Worm (Caenorhabditis elegans) whole organism, mixed stage, embryonic: Measurements from ENCODE around the gene F14H3.14.

Experiments
- M03D4.4 ChIP-seq: sonication (generic microtip); optimal IDR thresholded peaks from 2 replicates; lab custom pipeline; 2017; ENCODE audit warnings: mild to moderate bottlenecking, missing genetic modification characterization, missing compliant biosample characterization
- bed-3 ChIP-seq: fragments of 200-800 bp; sonication (Bioruptor generic); optimal IDR thresholded peaks from 3 replicates; lab custom pipeline; 2018; ENCODE audit warnings: mild to moderate bottlenecking, missing genetic modification characterization, moderate library complexity, missing compliant biosample characterization
- blmp-1 ChIP-seq: fragments of 150-350 bp; optimal IDR thresholded peaks from 2 replicates; lab custom pipeline; 2014; ENCODE audit warnings: missing biosample characterization, missing genetic modification characterization
- ceh-39 ChIP-seq: fragments of 150-350 bp; optimal IDR thresholded peaks from 2 replicates; lab custom pipeline; 2014; ENCODE audit warnings: missing biosample characterization, missing genetic modification characterization
- ceh-43 ChIP-seq: fragments of 200-800 bp; sonication (Bioruptor generic); optimal IDR thresholded peaks from 2 replicates; lab custom pipeline; 2018; ENCODE audit warnings: mild to moderate bottlenecking, missing genetic modification characterization, moderate library complexity, missing compliant biosample characterization
- ceh-83 ChIP-seq: fragments of 200-800 bp; sonication (Bioruptor generic); optimal IDR thresholded peaks from 2 replicates; lab custom pipeline; 2018; ENCODE audit warnings: mild to moderate bottlenecking, missing genetic modification characterization, missing compliant biosample characterization
- ces-1 ChIP-seq: fragments of 150-350 bp; optimal IDR thresholded peaks from 2 replicates; lab custom pipeline; 2014; ENCODE audit warnings: missing biosample characterization, missing genetic modification reagents, missing genetic modification characterization
- cnd-1 ChIP-seq: fragments of 200-800 bp; sonication (Bioruptor generic); optimal IDR thresholded peaks from 2 replicates; lab custom pipeline; 2018; ENCODE audit warnings: mild to moderate bottlenecking, missing genetic modification characterization, missing compliant biosample characterization
- drap-1 ChIP-seq: fragments of 200-800 bp; sonication (Bioruptor generic); optimal IDR thresholded peaks from 3 replicates; lab custom pipeline; 2018; ENCODE audit warnings: mild to moderate bottlenecking, missing genetic modification characterization, missing compliant biosample characterization
- elt-1 ChIP-seq: sonication (generic microtip); optimal IDR thresholded peaks from 2 replicates; lab custom pipeline; 2017; ENCODE audit warnings: missing genetic modification characterization, mild to moderate bottlenecking, missing compliant biosample characterization, antibody characterized with exemption, moderate library complexity, borderline replicate concordance; ENCODE audit not compliant: insufficient read depth
- elt-3 ChIP-seq: fragments of 150-350 bp; optimal IDR thresholded peaks from 2 replicates; lab custom pipeline; 2014; ENCODE audit warnings: missing biosample characterization, missing genetic modification characterization
- flh-1 ChIP-seq: fragments of 200-800 bp; sonication (Bioruptor generic); optimal IDR thresholded peaks from 2 replicates; lab custom pipeline; 2018; ENCODE audit warnings: mild to moderate bottlenecking, missing genetic modification characterization, moderate library complexity, missing compliant biosample characterization
- ham-2 ChIP-seq: fragments of 200-800 bp; sonication (Bioruptor generic); optimal IDR thresholded peaks from 2 replicates; lab custom pipeline; 2018; ENCODE audit warnings: mild to moderate bottlenecking, missing genetic modification characterization, missing compliant biosample characterization
- hlh-1 ChIP-seq: fragments of 150-350 bp; optimal IDR thresholded peaks from 2 replicates; lab custom pipeline; 2014; ENCODE audit warnings: missing biosample characterization, missing genetic modification reagents, missing genetic modification characterization
- lin-13 ChIP-seq: fragments of 150-350 bp; optimal IDR thresholded peaks from 2 replicates; lab custom pipeline; 2014; ENCODE audit warnings: missing biosample characterization, missing genetic modification characterization
- lin-32 ChIP-seq: fragments of 200-800 bp; sonication (Bioruptor generic); optimal IDR thresholded peaks from 2 replicates; lab custom pipeline; 2018; ENCODE audit warnings: mild to moderate bottlenecking, missing genetic modification characterization, missing compliant biosample characterization
- lsy-2 ChIP-seq: fragments of 150-350 bp; optimal IDR thresholded peaks from 2 replicates; lab custom pipeline; 2014; ENCODE audit warnings: missing biosample characterization, missing genetic modification characterization
- mab-5 ChIP-seq: fragments of 150-350 bp; optimal IDR thresholded peaks from 2 replicates; lab custom pipeline; 2014; ENCODE audit warnings: missing biosample characterization, missing genetic modification characterization
- mep-1 ChIP-seq: fragments of 150-350 bp; optimal IDR thresholded peaks from 2 replicates; lab custom pipeline; 2017; ENCODE audit warnings: missing biosample characterization, missing genetic modification reagents, missing genetic modification characterization, inconsistent platforms
- nhr-12 ChIP-seq: fragments of 150-350 bp; optimal IDR thresholded peaks from 2 replicates; lab custom pipeline; 2014; ENCODE audit warnings: missing biosample characterization, missing genetic modification characterization
- nhr-2 ChIP-seq: fragments of 150-350 bp; optimal IDR thresholded peaks from 2 replicates; lab custom pipeline; 2014; ENCODE audit warnings: missing biosample characterization, missing genetic modification characterization
- nhr-237 ChIP-seq: fragments of 150-350 bp; optimal IDR thresholded peaks from 2 replicates; lab custom pipeline; 2014; ENCODE audit warnings: missing biosample characterization, missing genetic modification characterization
- nhr-28 ChIP-seq: fragments of 150-350 bp; optimal IDR thresholded peaks from 2 replicates; lab custom pipeline; 2014; ENCODE audit warnings: missing biosample characterization, missing genetic modification characterization
- nhr-76 ChIP-seq: sonication (generic microtip); optimal IDR thresholded peaks from 2 replicates; lab custom pipeline; 2017; ENCODE audit warnings: missing biosample characterization, missing genetic modification characterization
- pha-4 ChIP-seq: fragments of 150-350 bp; optimal IDR thresholded peaks from 2 replicates; lab custom pipeline; 2018; ENCODE audit warnings: missing biosample characterization, missing genetic modification reagents, missing genetic modification characterization
- sem-2 ChIP-seq: fragments of 200-800 bp; sonication (Bioruptor generic); optimal IDR thresholded peaks from 2 replicates; lab custom pipeline; 2018; ENCODE audit warnings: mild to moderate bottlenecking, missing genetic modification characterization, missing compliant biosample characterization
- snpc-4 ChIP-seq: fragments of 150-350 bp; optimal IDR thresholded peaks from 2 replicates; lab custom pipeline; 2014; ENCODE audit warnings: missing biosample characterization, missing genetic modification characterization
- sptf-1 ChIP-seq: sonication (generic microtip); optimal IDR thresholded peaks from 2 replicates; lab custom pipeline; 2017; ENCODE audit warnings: mild to moderate bottlenecking, missing genetic modification characterization, moderate library complexity, missing compliant biosample characterization
- tbx-8 ChIP-seq: fragments of 200-800 bp; sonication (Bioruptor generic); optimal IDR thresholded peaks from 2 replicates; lab custom pipeline; 2018; ENCODE audit warnings: mild to moderate bottlenecking, missing genetic modification characterization, moderate library complexity, missing compliant biosample characterization
- unc-120 ChIP-seq: sonication (generic microtip); optimal IDR thresholded peaks from 2 replicates; lab custom pipeline; 2017; ENCODE audit warnings: missing genetic modification characterization, missing compliant biosample characterization; ENCODE audit not compliant: poor library complexity, severe bottlenecking
- unc-39 ChIP-seq: fragments of 150-350 bp; optimal IDR thresholded peaks from 2 replicates; lab custom pipeline; 2014; ENCODE audit warnings: missing biosample characterization, missing genetic modification characterization
- unc-62 ChIP-seq: fragments of 150-350 bp; optimal IDR thresholded peaks from 2 replicates; lab custom pipeline; 2014; ENCODE audit warnings: missing biosample characterization, missing genetic modification reagents, missing genetic modification characterization
- zip-8 ChIP-seq: fragments of 150-350 bp; optimal IDR thresholded peaks from 2 replicates; lab custom pipeline; 2014; ENCODE audit warnings: missing biosample characterization, missing genetic modification characterization
- ztf-11 ChIP-seq: fragments of 150-350 bp; optimal IDR thresholded peaks from 2 replicates; lab custom pipeline; 2014; ENCODE audit warnings: missing biosample characterization, missing genetic modification characterization

Gene F14H3.14

ce11 chrV:16041412-16041811 lies 21.3 kb downstream of the F14H3.14 start:
- no peak for TF ChIP-seq unc-120
- TF ChIP-seq zip-8 (tag; lab: Kevin White, UChicago) = peak; percentile 94
- no peak for TF ChIP-seq mab-5 (tag; lab: Kevin White, UChicago)
- peak; percentile 11 for TF ChIP-seq ceh-39
- no peak for TF ChIP-seq ceh-43 (GFP tag; lab: Kevin White, UChicago)
- TF ChIP-seq ces-1 (GFP tag; lab: Kevin White, UChicago) = no peak
- no peak for TF ChIP-seq mep-1
- no peak for TF ChIP-seq cnd-1 (tag; lab: Kevin White, UChicago)
- TF ChIP-seq hlh-1 (tag; lab: Kevin White, UChicago) = no peak
- no peak for TF ChIP-seq M03D4.4 (tag; lab: Kevin White, UChicago)
- TF ChIP-seq nhr-2 = no peak
- no peak for TF ChIP-seq drap-1

- peak; percentile 96 for TF ChIP-seq lin-13 (tag; lab: Kevin White, UChicago)
- peak; percentile 94 for TF ChIP-seq ztf-11 (tag; lab: Kevin White, UChicago)
- TF ChIP-seq drap-1 = peak; percentile 81
- peak; percentile 26 for TF ChIP-seq M03D4.4 (tag; lab: Kevin White, UChicago)
- TF ChIP-seq lsy-2 (tag; lab: Kevin White, UChicago) = peak; percentile 43
- peak; percentile 57 for TF ChIP-seq mep-1
- TF ChIP-seq nhr-2 = peak; percentile 62
- peak; percentile 32 for TF ChIP-seq zip-8 (tag; lab: Kevin White, UChicago)
- TF ChIP-seq unc-62 (GFP tag; lab: Kevin White, UChicago) = peak; percentile 13
- peak; percentile 87 for TF ChIP-seq pha-4 (tag; lab: Kevin White, UChicago)
- peak; percentile 24 for TF ChIP-seq sptf-1
- TF ChIP-seq cnd-1 (tag; lab: Kevin White, UChicago) = peak; percentile 86
- TF ChIP-seq ceh-39 = peak; percentile 86
Observed at ce11 chrV:16040140-16040827, 22.4 kb downstream of the F14H3.14 start, which contains the start of the genes his-4 and his-3. his-4 (minus strand) TSS chrV:16040515. his-3 (plus strand) TSS chrV:16040808.

- TF ChIP-seq lin-32 (GFP tag; lab: Kevin White, UChicago) (no peak), bed-3 (GFP tag; lab: Kevin White, UChicago) (no peak), nhr-2 (no peak), flh-1 (GFP tag; lab: Kevin White, UChicago) (no peak), elt-1 (no peak), M03D4.4 (tag; lab: Kevin White, UChicago) (no peak), unc-62 (GFP tag; lab: Kevin White, UChicago) (no peak), snpc-4 (tag; lab: Kevin White, UChicago) (no peak), ces-1 (GFP tag; lab: Kevin White, UChicago) (no peak), ztf-11 (tag; lab: Kevin White, UChicago) (no peak), unc-120 (no peak), pha-4 (tag; lab: Kevin White, UChicago) (no peak), hlh-1 (tag; lab: Kevin White, UChicago) (no peak), nhr-12 (tag; lab: Kevin White, UChicago) (no peak), zip-8 (tag; lab: Kevin White, UChicago) (no peak), sem-2 (GFP tag; lab: Kevin White, UChicago) (no peak)
Observed at ce11 chrV:16036166-16036565, 26.5 kb downstream of the F14H3.14 start, which contains the start of gene T10C6.10. T10C6.10 (plus strand) TSS chrV:16036413.

ce11 chrV:16033491-16033890 lies 29.2 kb downstream of the F14H3.14 start:
- no peak for TF ChIP-seq nhr-2
- no peak for TF ChIP-seq nhr-28 (tag; lab: Kevin White, UChicago)
- TF ChIP-seq snpc-4 (tag; lab: Kevin White, UChicago) = no peak
- TF ChIP-seq mep-1 = no peak
- no peak for TF ChIP-seq ztf-11 (tag; lab: Kevin White, UChicago)
- no peak for TF ChIP-seq elt-1
- no peak for TF ChIP-seq unc-39 (tag; lab: Kevin White, UChicago)
- TF ChIP-seq cnd-1 (tag; lab: Kevin White, UChicago) = no peak
- no peak for TF ChIP-seq ceh-39
- TF ChIP-seq blmp-1 = no peak
- no peak for TF ChIP-seq elt-3 (tag; lab: Kevin White, UChicago)

- TF ChIP-seq tbx-8 (GFP tag; lab: Kevin White, UChicago) (no peak), nhr-28 (tag; lab: Kevin White, UChicago) (no peak), ces-1 (GFP tag; lab: Kevin White, UChicago) (no peak), lsy-2 (tag; lab: Kevin White, UChicago) (no peak), unc-62 (GFP tag; lab: Kevin White, UChicago) (no peak), snpc-4 (tag; lab: Kevin White, UChicago) (no peak), ceh-83 (GFP tag; lab: Kevin White, UChicago) (no peak), mab-5 (tag; lab: Kevin White, UChicago) (no peak), ham-2 (no peak), nhr-2 (no peak), lin-13 (tag; lab: Kevin White, UChicago) (no peak), ztf-11 (tag; lab: Kevin White, UChicago) (no peak), elt-3 (tag; lab: Kevin White, UChicago) (no peak), hlh-1 (tag; lab: Kevin White, UChicago) (no peak), sptf-1 (no peak), unc-39 (tag; lab: Kevin White, UChicago) (no peak), nhr-237 (tag; lab: Kevin White, UChicago) (no peak), lin-32 (GFP tag; lab: Kevin White, UChicago) (no peak), elt-1 (no peak), nhr-76 (tag; lab: Kevin White, UChicago) (no peak)
Observed at ce11 chrV:16032761-16033160, 29.9 kb downstream of the F14H3.14 start, which contains the start of gene T10C6.16. T10C6.16 (minus strand) TSS chrV:16033005.
